Worm (Caenorhabditis elegans) whole organism, young adult: ENCODE results near the gene acly-1.

Experiments
- B0336.3 ChIP-seq: fragments of 200-800 bp; sonication (Bioruptor generic); IDR thresholded peaks from 2 replicates; pipeline ENCODE4 v1.3.6; 2022; ENCODE audit warnings: missing genetic modification characterization, missing compliant biosample characterization
- C06A6.2 ChIP-seq: fragments of 200-800 bp; sonication (Bioruptor generic); conservative IDR thresholded peaks from 2 replicates; pipeline ENCODE4 v1.3.6; 2022; ENCODE audit warnings: missing genetic modification characterization, missing compliant biosample characterization
- C17E4.6 ChIP-seq: fragments of 200-800 bp; sonication (Bioruptor generic); IDR thresholded peaks from 2 replicates; pipeline ENCODE4 v1.3.6; 2022; ENCODE audit warnings: missing genetic modification reagents, missing genetic modification characterization, missing compliant biosample characterization
- F57A8.1 ChIP-seq: fragments of 200-800 bp; sonication (Bioruptor generic); optimal IDR thresholded peaks from 2 replicates; lab custom pipeline; 2018; ENCODE audit warnings: mild to moderate bottlenecking, missing genetic modification characterization, moderate library complexity, missing compliant biosample characterization
- T26A5.8 ChIP-seq: sonication (generic microtip); optimal IDR thresholded peaks from 2 replicates; lab custom pipeline; 2016; ENCODE audit warnings: missing genetic modification characterization, missing compliant biosample characterization
- Y53G8AR.9 ChIP-seq: fragments of 200-800 bp; sonication (Bioruptor generic); conservative IDR thresholded peaks from 2 replicates; pipeline ENCODE4 v1.3.6; 2022; ENCODE audit warnings: missing genetic modification reagents, missing genetic modification characterization, missing compliant biosample characterization
- Y56A3A.18 ChIP-seq: fragments of 200-800 bp; sonication (Bioruptor generic); IDR thresholded peaks from 2 replicates; pipeline ENCODE4 v1.3.6; 2022; ENCODE audit warnings: missing genetic modification reagents, missing genetic modification characterization, missing compliant biosample characterization
- Y95B8A.8 ChIP-seq: fragments of 200-800 bp; sonication (Bioruptor generic); IDR thresholded peaks from 2 replicates; pipeline ENCODE4 v1.3.6; 2022; ENCODE audit warnings: missing genetic modification reagents, missing genetic modification characterization, missing compliant biosample characterization
- ama-1 ChIP-seq, 3 experiments: fragments of 150-350 bp in 1 of 3; sonication (generic microtip) in 2 of 3; optimal IDR thresholded peaks; 2 replicates each; lab custom pipeline; 2014 to 2018; ENCODE audit warnings: missing biosample characterization in 2 of 3, missing genetic modification characterization in 2 of 3, missing genetic modification reagents in 2 of 3
- cebp-1 ChIP-seq, 2 experiments: fragments of 200-800 bp in 1 of 2; sonication (Bioruptor generic) in 1 of 2; sonication (generic microtip) in 1 of 2; IDR thresholded peaks in 1 of 2; optimal IDR thresholded peaks in 1 of 2; 2 replicates each; pipeline versions ENCODE4 v1.3.6 to Lab custom; 2017 to 2022; ENCODE audit warnings: missing compliant biosample characterization in 2 of 2, missing genetic modification characterization in 2 of 2, mild to moderate bottlenecking in 1 of 2, missing genetic modification reagents in 1 of 2, moderate library complexity in 1 of 2
- ceh-100 ChIP-seq: fragments of 200-800 bp; sonication (Bioruptor generic); IDR thresholded peaks from 2 replicates; pipeline ENCODE4 v1.3.6; 2022; ENCODE audit warnings: missing genetic modification reagents, missing genetic modification characterization, missing compliant biosample characterization
- ceh-40 ChIP-seq: fragments of 200-800 bp; sonication (Bioruptor generic); IDR thresholded peaks from 2 replicates; pipeline ENCODE4 v1.3.6; 2022; ENCODE audit warnings: missing genetic modification characterization, missing compliant biosample characterization
- die-1 ChIP-seq: sonication (generic microtip); optimal IDR thresholded peaks from 2 replicates; lab custom pipeline; 2016; ENCODE audit warnings: missing genotype, mild to moderate bottlenecking, missing genetic modification characterization, missing compliant biosample characterization
- egl-18 ChIP-seq: fragments of 200-800 bp; sonication (Bioruptor generic); IDR thresholded peaks from 2 replicates; pipeline ENCODE4 v1.3.6; 2022; ENCODE audit warnings: missing genetic modification reagents, missing genetic modification characterization, missing compliant biosample characterization
- fkh-3 ChIP-seq: sonication (generic microtip); optimal IDR thresholded peaks from 2 replicates; lab custom pipeline; 2016; ENCODE audit warnings: mild to moderate bottlenecking, missing genetic modification characterization, missing compliant biosample characterization
- gei-17 ChIP-seq: fragments of 200-800 bp; sonication (Bioruptor generic); optimal IDR thresholded peaks from 2 replicates; lab custom pipeline; 2018; ENCODE audit warnings: mild to moderate bottlenecking, missing genetic modification characterization, missing compliant biosample characterization
- him-1 ChIP-seq: sonication (generic microtip); optimal IDR thresholded peaks from 2 replicates; lab custom pipeline; 2016; ENCODE audit warnings: missing genotype, missing genetic modification reagents, missing genetic modification characterization, missing compliant biosample characterization
- hlh-12 ChIP-seq: sonication (generic microtip); optimal IDR thresholded peaks from 2 replicates; lab custom pipeline; 2016; ENCODE audit warnings: missing genetic modification characterization, missing compliant biosample characterization
- hlh-26 ChIP-seq: fragments of 200-800 bp; sonication (Bioruptor generic); conservative IDR thresholded peaks from 2 replicates; pipeline ENCODE4 v1.3.6; 2022; ENCODE audit warnings: missing genetic modification reagents, missing genetic modification characterization, missing compliant biosample characterization
- hsf-1 ChIP-seq: fragments of 200-800 bp; sonication (Bioruptor generic); IDR thresholded peaks from 2 replicates; pipeline ENCODE4 v1.3.6; 2022; ENCODE audit warnings: missing genetic modification reagents, missing genetic modification characterization, missing compliant biosample characterization
- lin-35 ChIP-seq, 3 experiments: fragments of 150-350 bp in 2 of 3; sonication (generic microtip) in 1 of 3; optimal IDR thresholded peaks; 2 replicates each; lab custom pipeline; 2014 to 2018; ENCODE audit warnings: missing biosample characterization in 3 of 3, missing genetic modification characterization in 3 of 3, missing genetic modification reagents in 3 of 3
- lin-54 ChIP-seq: fragments of 200-800 bp; sonication (Bioruptor generic); optimal IDR thresholded peaks from 2 replicates; lab custom pipeline; 2018; ENCODE audit warnings: mild to moderate bottlenecking, missing genetic modification characterization, missing compliant biosample characterization
- madf-8 ChIP-seq: fragments of 200-800 bp; sonication (Bioruptor generic); conservative IDR thresholded peaks from 2 replicates; pipeline ENCODE4 v1.3.6; 2022; ENCODE audit warnings: missing genetic modification reagents, missing genetic modification characterization, missing compliant biosample characterization
- mcd-1 ChIP-seq: fragments of 200-800 bp; sonication (Bioruptor generic); IDR thresholded peaks from 2 replicates; pipeline ENCODE4 v1.3.6; 2022; ENCODE audit warnings: missing genetic modification reagents, missing genetic modification characterization, missing compliant biosample characterization
- mxl-1 ChIP-seq: sonication (generic microtip); optimal IDR thresholded peaks from 2 replicates; lab custom pipeline; 2016; ENCODE audit warnings: missing genetic modification characterization, missing compliant biosample characterization
- nfya-1 ChIP-seq: sonication (generic microtip); optimal IDR thresholded peaks from 2 replicates; lab custom pipeline; 2017; ENCODE audit warnings: antibody characterized with exemption, missing compliant biosample characterization, missing genetic modification characterization, borderline replicate concordance; ENCODE audit not compliant: insufficient read depth
- nhr-90 ChIP-seq: sonication (generic microtip); optimal IDR thresholded peaks from 2 replicates; lab custom pipeline; 2016; ENCODE audit warnings: missing genotype, mild to moderate bottlenecking, missing genetic modification characterization, missing compliant biosample characterization
- pha-4 ChIP-seq: fragments of 150-350 bp; sonication (generic microtip); optimal IDR thresholded peaks from 2 replicates; lab custom pipeline; 2014; ENCODE audit warnings: missing biosample characterization, missing genetic modification reagents, missing genetic modification characterization
- rec-8 ChIP-seq, 2 experiments: sonication (generic microtip); optimal IDR thresholded peaks; 2 replicates each; lab custom pipeline; 2016; ENCODE audit warnings: mild to moderate bottlenecking in 2 of 2, missing genetic modification characterization in 2 of 2, missing genetic modification reagents in 2 of 2, missing genotype in 2 of 2, missing biosample characterization in 1 of 2, missing compliant biosample characterization in 1 of 2, moderate library complexity in 1 of 2
- rpc-1 ChIP-seq, 2 experiments: fragments of 150-350 bp in 1 of 2; sonication (generic microtip) in 1 of 2; optimal IDR thresholded peaks; 2 replicates each; lab custom pipeline; 2014 to 2018; ENCODE audit warnings: missing biosample characterization in 1 of 2, missing genetic modification characterization in 1 of 2, missing genetic modification reagents in 1 of 2, missing genotype in 1 of 2
- snpc-1.1 ChIP-seq: sonication (generic microtip); optimal IDR thresholded peaks from 2 replicates; lab custom pipeline; 2017; ENCODE audit warnings: missing genetic modification characterization, mild to moderate bottlenecking, missing compliant biosample characterization, antibody characterized with exemption, moderate library complexity, missing genotype, missing genetic modification reagents; ENCODE audit not compliant: insufficient read depth
- snpc-1.3 ChIP-seq: sonication (generic microtip); optimal IDR thresholded peaks from 2 replicates; lab custom pipeline; 2017; ENCODE audit warnings: missing genetic modification characterization, mild to moderate bottlenecking, missing compliant biosample characterization, antibody characterized with exemption, moderate library complexity, missing genotype, missing genetic modification reagents; ENCODE audit not compliant: insufficient read depth
- snpc-3.4 ChIP-seq: sonication (generic microtip); optimal IDR thresholded peaks from 2 replicates; lab custom pipeline; 2017; ENCODE audit warnings: missing genetic modification characterization, mild to moderate bottlenecking, missing compliant biosample characterization, antibody characterized with exemption, moderate library complexity, missing genotype, missing genetic modification reagents
- snpc-4 ChIP-seq, 5 experiments: fragments of 150-350 bp in 1 of 5; sonication (generic microtip) in 4 of 5; optimal IDR thresholded peaks; 2 replicates each; lab custom pipeline; 2014 to 2018; ENCODE audit warnings: missing genetic modification characterization in 5 of 5, missing biosample characterization in 3 of 5, antibody characterized with exemption in 2 of 5, mild to moderate bottlenecking in 2 of 5, missing compliant biosample characterization in 2 of 5, missing genotype in 2 of 5, moderate library complexity in 2 of 5, missing genetic modification reagents in 1 of 5
- somi-1 ChIP-seq: fragments of 200-800 bp; sonication (Bioruptor generic); optimal IDR thresholded peaks from 2 replicates; lab custom pipeline; 2018; ENCODE audit warnings: mild to moderate bottlenecking, missing genetic modification characterization, missing compliant biosample characterization
- xnd-1 ChIP-seq: sonication (generic microtip); optimal IDR thresholded peaks from 2 replicates; lab custom pipeline; 2016; ENCODE audit warnings: missing genotype, missing genetic modification reagents, missing genetic modification characterization, missing compliant biosample characterization
- ztf-25 ChIP-seq: fragments of 200-800 bp; sonication (Bioruptor generic); IDR thresholded peaks from 2 replicates; pipeline ENCODE4 v1.3.6; 2022; ENCODE audit warnings: missing genetic modification reagents, missing genetic modification characterization, missing compliant biosample characterization

The acly-1 gene

ce11 chrX:1464699-1465098 is 14.6 kb upstream of the acly-1 start, which contains the start of gene D1005.6:
TSS of gene D1005.6 (minus strand) at chrX:1464799.
- TF ChIP-seq hlh-12 (tag; lab: Kevin White, UChicago) = no peak
- TF ChIP-seq F57A8.1 (GFP tag; lab: Kevin White, UChicago) = no peak
- TF ChIP-seq Y53G8AR.9 (GFP tag; lab: Robert Waterston, UW) = no peak
- no peak for TF ChIP-seq gei-17
- TF ChIP-seq nfya-1 (tag; lab: Kevin White, UChicago) = no peak
- no peak for TF ChIP-seq hsf-1
- TF ChIP-seq ceh-40 (GFP tag; lab: Robert Waterston, UW) = no peak
- no peak for TF ChIP-seq snpc-3.4 (tag; lab: Kevin White, UChicago)
- TF ChIP-seq ama-1 (optimal IDR thresholded peaks at IDR 0.05; lab: Kevin White, UChicago) = no peak
- no peak for TF ChIP-seq ama-1 (GFP tag; optimal IDR thresholded peaks at IDR 0.05; lab: Kevin White, UChicago)
- TF ChIP-seq ztf-25 = no peak
- TF ChIP-seq T26A5.8 (tag; lab: Kevin White, UChicago) = no peak
- no peak for TF ChIP-seq xnd-1 (tag; lab: Kevin White, UChicago)
- no peak for TF ChIP-seq madf-8
- TF ChIP-seq mxl-1 = no peak
- no peak for TF ChIP-seq fkh-3 (tag; lab: Kevin White, UChicago)
- no peak for TF ChIP-seq rec-8 (tag; optimal IDR thresholded peaks at IDR 0.05; lab: Kevin White, UChicago)
- TF ChIP-seq hlh-26 (GFP tag; lab: Robert Waterston, UW) = no peak
- no peak for TF ChIP-seq lin-54 (GFP tag; lab: Kevin White, UChicago)
- TF ChIP-seq lin-35 (GFP tag; optimal IDR thresholded peaks at IDR 0.05; lab: Kevin White, UChicago) = no peak

ce11 chrX:1468057-1468456 is 11.3 kb upstream of the acly-1 start:
- no peak for TF ChIP-seq egl-18 (GFP tag; lab: Robert Waterston, UW)
- no peak for TF ChIP-seq B0336.3
- TF ChIP-seq ceh-100 (GFP tag; lab: Robert Waterston, UW) = no peak
- TF ChIP-seq him-1 (tag; lab: Kevin White, UChicago) = no peak
- no peak for TF ChIP-seq snpc-1.1 (tag; lab: Kevin White, UChicago)
- TF ChIP-seq somi-1 (GFP tag; lab: Kevin White, UChicago) = no peak
- no peak for TF ChIP-seq Y56A3A.18 (GFP tag; lab: Robert Waterston, UW)
- no peak for TF ChIP-seq Y95B8A.8
- no peak for TF ChIP-seq rpc-1 (optimal IDR thresholded peaks at IDR 0.05; lab: Kevin White, UChicago)
- TF ChIP-seq rpc-1 (tag; optimal IDR thresholded peaks at IDR 0.05; lab: Kevin White, UChicago) = no peak
- no peak for TF ChIP-seq pha-4
- TF ChIP-seq snpc-1.3 (tag; lab: Kevin White, UChicago) = no peak
- no peak for TF ChIP-seq nhr-90 (tag; lab: Kevin White, UChicago)
- TF ChIP-seq, all 124 proteins: peak for 0

ce11 chrX:1471232-1471631 is 8.1 kb upstream of the acly-1 start:
- TF ChIP-seq C17E4.6 (GFP tag; lab: Robert Waterston, UW) = no peak
- TF ChIP-seq C06A6.2 = no peak
- no peak for TF ChIP-seq him-1 (tag; lab: Kevin White, UChicago)
- no peak for TF ChIP-seq die-1 (tag; lab: Kevin White, UChicago)
- no peak for TF ChIP-seq mxl-1
- TF ChIP-seq cebp-1 (GFP tag; IDR thresholded peaks at IDR 0.05; lab: Robert Waterston, UW) = no peak
- TF ChIP-seq cebp-1 (tag; optimal IDR thresholded peaks at IDR 0.05; lab: Kevin White, UChicago) = peak; percentile 73
- no peak for TF ChIP-seq nhr-90 (tag; lab: Kevin White, UChicago)
- TF ChIP-seq mcd-1 (GFP tag; lab: Robert Waterston, UW) = no peak
- TF ChIP-seq snpc-4 (GFP tag; optimal IDR thresholded peaks at IDR 0.05; lab: Kevin White, UChicago) = no peak
- TF ChIP-seq snpc-4 (tag; optimal IDR thresholded peaks at IDR 0.05; lab: Kevin White, UChicago) = peak in 2 of 4 experiments; percentile 78 to 81
